Worm (Caenorhabditis elegans): Measurements from ENCODE around the gene C33F10.12.

- TF ChIP-seq lin-39 (tag; optimal IDR thresholded peaks at IDR 0.05) (no peak), nhr-76 (tag; optimal IDR thresholded peaks at IDR 0.05) (no peak), nhr-28 (tag; optimal IDR thresholded peaks at IDR 0.05) (no peak), nhr-25 (tag; optimal IDR thresholded peaks at IDR 0.05) (no peak), fos-1 (tag; optimal IDR thresholded peaks at IDR 0.05) (no peak), aly-2 (tag; optimal IDR thresholded peaks at IDR 0.05) (no peak), unc-62 (GFP tag; optimal IDR thresholded peaks at IDR 0.05) (no peak), elt-3 (tag; optimal IDR thresholded peaks at IDR 0.05) (no peak), mml-1 (tag; optimal IDR thresholded peaks at IDR 0.05) (no peak)
Measured at ce11 chrII:4854761-4855160, 17.2 kb upstream of the C33F10.12 start.
